Fruit fly (Drosophila melanogaster): Measurements from ENCODE around the gene ND-20L.

The ND-20L gene

dm6 chr3R:29478952-29479538 lies 36.5 kb upstream of the ND-20L start (continued):
- TF ChIP-seq CG12236 (GFP tag; optimal IDR thresholded peaks at IDR 0.05) (no peak), gcm (GFP tag; optimal IDR thresholded peaks at IDR 0.05) (peak; percentile 56), Gsc (GFP tag; IDR thresholded peaks at IDR 0.05) (no peak), CTCF (GFP tag; optimal IDR thresholded peaks at IDR 0.05) (peak; percentile 32), HHEX (GFP tag; optimal IDR thresholded peaks at IDR 0.05) (peak; percentile 50), danr (GFP tag; IDR thresholded peaks at IDR 0.05) (no peak), gcm2 (GFP tag; optimal IDR thresholded peaks at IDR 0.05) (no peak), Atf-2 (GFP tag; optimal IDR thresholded peaks at IDR 0.05) (no peak), hb (GFP tag; IDR thresholded peaks at IDR 0.05; ENCODE audit: partially characterized antibody) (no peak), Hmr (GFP tag; optimal IDR thresholded peaks at IDR 0.05) (peak; percentile 64), Hr78 (GFP tag; optimal IDR thresholded peaks at IDR 0.05) (peak in 1 of 2 experiments; percentile 83), wek (GFP tag; optimal IDR thresholded peaks at IDR 0.05) (peak; percentile 24), CG10462 (GFP tag; optimal IDR thresholded peaks at IDR 0.05) (no peak), prd (optimal IDR thresholded peaks at IDR 0.05) (no peak), prd (GFP tag; IDR thresholded peaks at IDR 0.05) (peak; percentile 76), CG8944 (GFP tag; optimal IDR thresholded peaks at IDR 0.05) (no peak), bsh (GFP tag; optimal IDR thresholded peaks at IDR 0.05) (peak in 1 of 2 experiments; percentile 48), CG11456 (GFP tag; IDR thresholded peaks at IDR 0.05) (peak; percentile 55; the same call in 2 of the 3 replicates), zfh2 (GFP tag; optimal IDR thresholded peaks at IDR 0.05) (peak; percentile 42), CG4328 (GFP tag; optimal IDR thresholded peaks at IDR 0.05) (peak; percentile 39), zfh1 (GFP tag; IDR thresholded peaks at IDR 0.05) (peak; percentile 61; the same call in 2 of the 3 replicates), Sox100B (GFP tag; optimal IDR thresholded peaks at IDR 0.05) (peak; percentile 61), her (GFP tag; optimal IDR thresholded peaks at IDR 0.05) (no peak), CG7372 (GFP tag; IDR thresholded peaks at IDR 0.05) (peak; percentile 68), ash1 (GFP tag; optimal IDR thresholded peaks at IDR 0.05) (no peak), BEAF-32 (GFP tag; optimal IDR thresholded peaks at IDR 0.05) (no peak), Dip2 (GFP tag; IDR thresholded peaks at IDR 0.05) (no peak), yki (optimal IDR thresholded peaks at IDR 0.05) (no peak), Dbx (GFP tag; IDR thresholded peaks at IDR 0.05) (peak; percentile 55; the same call in 2 of the 3 replicates), CG4617 (GFP tag; optimal IDR thresholded peaks at IDR 0.05; ENCODE audit: borderline replicate concordance) (no peak), mirr (GFP tag; optimal IDR thresholded peaks at IDR 0.05) (peak; percentile 19), CG12219 (GFP tag; optimal IDR thresholded peaks at IDR 0.05) (peak; percentile 55), gro (GFP tag; optimal IDR thresholded peaks at IDR 0.05) (peak; percentile 39), CG14965 (GFP tag; optimal IDR thresholded peaks at IDR 0.05; ENCODE audit: borderline replicate concordance) (no peak), E2f1 (GFP tag; IDR thresholded peaks at IDR 0.05) (peak; percentile 48), ato (GFP tag; IDR thresholded peaks at IDR 0.05; ENCODE audit: partially characterized antibody) (no peak), gfzf (GFP tag; optimal IDR thresholded peaks at IDR 0.05) (no peak), Ravus (GFP tag; IDR thresholded peaks at IDR 0.05) (no peak; the same call in 1 of the 2 replicates), CG8478 (optimal IDR thresholded peaks at IDR 0.05) (no peak), dan (GFP tag; IDR thresholded peaks at IDR 0.05) (no peak), Max (GFP tag; optimal IDR thresholded peaks at IDR 0.05) (no peak), ac (GFP tag; optimal IDR thresholded peaks at IDR 0.05) (no peak), caup (GFP tag; optimal IDR thresholded peaks at IDR 0.05; ENCODE audit: severe bottlenecking) (peak; percentile 57), unc-4 (GFP tag; IDR thresholded peaks at IDR 0.05; ENCODE audit: partially characterized antibody) (peak; percentile 30; the same call in 1 of the 2 replicates), CG12744 (GFP tag; optimal IDR thresholded peaks at IDR 0.05) (peak; percentile 33), Meics (GFP tag; optimal IDR thresholded peaks at IDR 0.05) (peak; percentile 100), NfI (GFP tag; optimal IDR thresholded peaks at IDR 0.05) (peak; percentile 57), H2.0 (GFP tag; IDR thresholded peaks at IDR 0.05) (peak; percentile 58; the same call in 1 of the 2 replicates), nmo (GFP tag; optimal IDR thresholded peaks at IDR 0.05) (peak; percentile 60), CG4424 (GFP tag; optimal IDR thresholded peaks at IDR 0.05) (peak; percentile 47), dysf (GFP tag; IDR thresholded peaks at IDR 0.05) (peak; percentile 85)
